Fruit fly (Drosophila melanogaster) whole organism, embryonic: ENCODE measurements around the gene CG33181.

Source experiments
- CG10366 ChIP-seq: fragments of 200-800 bp; sonication (Bioruptor generic); IDR thresholded peaks from 2 replicates; pipeline ENCODE4 v1.3.6; 2022; ENCODE audit warnings: missing biosample characterization, missing genetic modification characterization
- CG10431 ChIP-seq: fragments of 200-800 bp; sonication (Bioruptor generic); optimal IDR thresholded peaks from 3 replicates; lab custom pipeline; 2018; ENCODE audit warnings: missing biosample characterization, mild to moderate bottlenecking, missing genetic modification characterization
- CG12104 ChIP-seq: fragments of 200-800 bp; sonication (Bioruptor generic); optimal IDR thresholded peaks from 3 replicates; lab custom pipeline; 2016; ENCODE audit warnings: missing biosample characterization, missing genetic modification characterization
- CG1233 ChIP-seq: fragments of 200-800 bp; sonication (Bioruptor generic); optimal IDR thresholded peaks from 4 replicates; lab custom pipeline; 2018; ENCODE audit warnings: missing biosample characterization, mild to moderate bottlenecking, missing genetic modification characterization
- CG13287 ChIP-seq: fragments of 200-800 bp; sonication (Bioruptor generic); IDR thresholded peaks from 2 replicates; pipeline ENCODE4 v1.3.6; 2022; ENCODE audit warnings: missing biosample characterization, missing genetic modification characterization; ENCODE audit not compliant: partially characterized antibody
- CG13894 ChIP-seq: fragments of 200-800 bp; sonication (Bioruptor generic); optimal IDR thresholded peaks from 3 replicates; lab custom pipeline; 2018; ENCODE audit warnings: missing biosample characterization, mild to moderate bottlenecking, missing genetic modification characterization, moderate library complexity
- CG15479 ChIP-seq: fragments of 200-800 bp; sonication (Bioruptor generic); optimal IDR thresholded peaks from 3 replicates; lab custom pipeline; 2019; ENCODE audit warnings: missing biosample characterization, mild to moderate bottlenecking, missing genetic modification characterization, moderate library complexity
- CG17186 ChIP-seq: fragments of 200-800 bp; sonication (Bioruptor generic); optimal IDR thresholded peaks from 3 replicates; lab custom pipeline; 2017; ENCODE audit warnings: missing biosample characterization, missing genetic modification reagents, missing genetic modification characterization
- CG2116 ChIP-seq: fragments of 200-800 bp; sonication (Bioruptor generic); optimal IDR thresholded peaks from 3 replicates; lab custom pipeline; 2018; ENCODE audit warnings: missing biosample characterization, mild to moderate bottlenecking, missing genetic modification characterization
- CG2129 ChIP-seq: fragments of 200-800 bp; sonication (Bioruptor generic); IDR thresholded peaks from 2 replicates; pipeline ENCODE4 v1.3.6; 2022; ENCODE audit warnings: missing biosample characterization, missing genetic modification characterization; ENCODE audit not compliant: partially characterized antibody
- CG2712 ChIP-seq: fragments of 200-800 bp; optimal IDR thresholded peaks from 3 replicates; lab custom pipeline; 2019; ENCODE audit warnings: missing biosample characterization, mild to moderate bottlenecking, missing genetic modification characterization, moderate library complexity
- CG33213 ChIP-seq: fragments of 200-800 bp; sonication (Bioruptor generic); optimal IDR thresholded peaks from 3 replicates; lab custom pipeline; 2016; ENCODE audit warnings: missing biosample characterization, missing genetic modification characterization
- CG34422 ChIP-seq: fragments of 200-800 bp; sonication (Bioruptor generic); IDR thresholded peaks from 3 replicates; pipeline ENCODE4 v1.3.6; 2022; ENCODE audit warnings: missing biosample characterization, missing genetic modification characterization
- CG5180 ChIP-seq: fragments of 200-800 bp; sonication (Bioruptor generic); optimal IDR thresholded peaks from 3 replicates; lab custom pipeline; 2017; ENCODE audit warnings: missing biosample characterization, missing genetic modification characterization, mild to moderate bottlenecking, moderate library complexity, missing genetic modification reagents
- CG5953 ChIP-seq: fragments of 200-800 bp; sonication (Bioruptor generic); IDR thresholded peaks from 2 replicates; pipeline ENCODE4 v1.3.6; 2022; ENCODE audit warnings: missing biosample characterization, missing genetic modification characterization
- CG6254 ChIP-seq: fragments of 200-800 bp; sonication (Bioruptor generic); optimal IDR thresholded peaks from 3 replicates; lab custom pipeline; 2017; ENCODE audit warnings: mild to moderate bottlenecking, missing biosample characterization, missing genetic modification reagents, missing genetic modification characterization
- CG9797 ChIP-seq: fragments of 200-800 bp; sonication (Bioruptor generic); optimal IDR thresholded peaks from 3 replicates; lab custom pipeline; 2018; ENCODE audit warnings: missing biosample characterization, mild to moderate bottlenecking, missing genetic modification characterization
- CHES-1-like ChIP-seq: fragments of 200-800 bp; sonication (Bioruptor generic); optimal IDR thresholded peaks from 2 replicates; lab custom pipeline; 2016; ENCODE audit warnings: missing biosample characterization, missing genetic modification characterization
- D19A ChIP-seq: fragments of 200-800 bp; optimal IDR thresholded peaks from 3 replicates; lab custom pipeline; 2019; ENCODE audit warnings: missing biosample characterization, mild to moderate bottlenecking, missing genetic modification characterization, moderate library complexity
- H15 ChIP-seq: fragments of 200-800 bp; sonication (Bioruptor generic); IDR thresholded peaks from 3 replicates; pipeline ENCODE4 v1.3.6; 2022; ENCODE audit warnings: missing biosample characterization, missing genetic modification characterization
- HLH3B ChIP-seq: fragments of 200-800 bp; sonication (Bioruptor generic); IDR thresholded peaks from 2 replicates; pipeline ENCODE4 v1.3.6; 2022; ENCODE audit warnings: missing biosample characterization, missing genetic modification characterization
- HLHmδ ChIP-seq: fragments of 200-800 bp; sonication (Bioruptor generic); optimal IDR thresholded peaks from 2 replicates; lab custom pipeline; 2018; ENCODE audit warnings: missing biosample characterization, mild to moderate bottlenecking, missing genetic modification characterization, moderate library complexity
- Hmr ChIP-seq: fragments of 200-800 bp; sonication (Bioruptor generic); optimal IDR thresholded peaks from 3 replicates; lab custom pipeline; 2017; ENCODE audit warnings: mild to moderate bottlenecking, missing biosample characterization, missing genetic modification reagents, missing genetic modification characterization
- Hmx ChIP-seq: fragments of 200-800 bp; sonication (Bioruptor generic); optimal IDR thresholded peaks from 2 replicates; lab custom pipeline; 2016; ENCODE audit warnings: missing biosample characterization, missing genetic modification characterization
- Med ChIP-seq: fragments of 200-800 bp; sonication (Bioruptor generic); peaks from one replicate; lab custom pipeline; 2016; ENCODE audit warnings: missing biosample characterization, missing genetic modification characterization, mild to moderate bottlenecking, inconsistent platforms, moderate library complexity
- NFAT ChIP-seq: fragments of 200-800 bp; sonication (Bioruptor generic); IDR thresholded peaks from 2 replicates; pipeline ENCODE4 v1.3.6; 2022; ENCODE audit warnings: missing biosample characterization, missing genetic modification characterization
- Neu2 ChIP-seq: fragments of 200-800 bp; sonication (Bioruptor generic); optimal IDR thresholded peaks from 3 replicates; lab custom pipeline; 2016; ENCODE audit warnings: missing biosample characterization, missing genetic modification characterization, borderline replicate concordance
- Nf-YC ChIP-seq: fragments of 200-800 bp; optimal IDR thresholded peaks from 3 replicates; lab custom pipeline; 2019; ENCODE audit warnings: missing biosample characterization, mild to moderate bottlenecking, missing genetic modification characterization, moderate library complexity
- Six4 ChIP-seq: fragments of 200-800 bp; sonication (Bioruptor generic); optimal IDR thresholded peaks from 2 replicates; lab custom pipeline; 2016; ENCODE audit warnings: missing biosample characterization, missing genetic modification characterization
- Sry-β ChIP-seq: fragments of 200-800 bp; sonication (Bioruptor generic); optimal IDR thresholded peaks from 2 replicates; lab custom pipeline; 2018; ENCODE audit warnings: missing biosample characterization, mild to moderate bottlenecking, missing genetic modification characterization, moderate library complexity
- ac ChIP-seq: fragments of 200-800 bp; sonication (Bioruptor generic); optimal IDR thresholded peaks from 3 replicates; lab custom pipeline; 2017; ENCODE audit warnings: missing biosample characterization, mild to moderate bottlenecking, missing genetic modification characterization
- az2 ChIP-seq: fragments of 200-800 bp; sonication (Bioruptor generic); optimal IDR thresholded peaks from 3 replicates; lab custom pipeline; 2016; ENCODE audit warnings: missing biosample characterization, missing genetic modification characterization
- chn ChIP-seq: fragments of 200-800 bp; sonication (Bioruptor generic); optimal IDR thresholded peaks from 2 replicates; lab custom pipeline; 2016; ENCODE audit warnings: missing biosample characterization, missing genetic modification characterization
- dm ChIP-seq: fragments of 200-800 bp; sonication (Bioruptor generic); optimal IDR thresholded peaks from 3 replicates; lab custom pipeline; 2016; ENCODE audit warnings: missing biosample characterization, missing genetic modification characterization
- h ChIP-seq: fragments of >200 bp; optimal IDR thresholded peaks from 2 replicates; lab custom pipeline; 2017
- ind ChIP-seq: fragments of 200-800 bp; sonication (Bioruptor generic); optimal IDR thresholded peaks from 3 replicates; lab custom pipeline; 2016; ENCODE audit warnings: missing biosample characterization, missing genetic modification characterization
- lmd ChIP-seq: fragments of 200-800 bp; sonication (Bioruptor generic); IDR thresholded peaks from 2 replicates; pipeline ENCODE4 v1.3.6; 2022; ENCODE audit warnings: missing biosample characterization, missing genetic modification characterization
- pan ChIP-seq, 4 experiments: fragments of >200 bp in 3 of 4; fragments of 200-800 bp in 1 of 4; sonication (Bioruptor generic) in 1 of 4; optimal IDR thresholded peaks in 3 of 4; IDR thresholded peaks in 1 of 4; 2 replicates each; pipeline versions ENCODE4 v1.3.6 to Lab custom; 2017 to 2022; ENCODE audit warnings: missing biosample characterization in 2 of 4, missing genetic modification characterization in 2 of 4, mixed read lengths in 1 of 4
- pita ChIP-seq: fragments of 200-800 bp; sonication (Bioruptor generic); optimal IDR thresholded peaks from 2 replicates; lab custom pipeline; 2017; ENCODE audit warnings: missing biosample characterization, mild to moderate bottlenecking, missing genetic modification characterization
- run ChIP-seq: fragments of 200-800 bp; sonication (Bioruptor generic); optimal IDR thresholded peaks from 3 replicates; lab custom pipeline; 2018; ENCODE audit warnings: missing biosample characterization, mild to moderate bottlenecking, missing genetic modification characterization
- salm ChIP-seq: fragments of 200-800 bp; sonication (Bioruptor generic); optimal IDR thresholded peaks from 2 replicates; lab custom pipeline; 2018; ENCODE audit warnings: missing biosample characterization, mild to moderate bottlenecking, missing genetic modification characterization
- sc ChIP-seq, 3 experiments: fragments of >200 bp in 2 of 3; fragments of 200-800 bp in 1 of 3; sonication (Bioruptor generic) in 1 of 3; optimal IDR thresholded peaks; 2 replicates in 2 of 3; 3 replicates in 1 of 3; lab custom pipeline; 2017; ENCODE audit warnings: mild to moderate bottlenecking in 1 of 3, missing biosample characterization in 1 of 3, missing genetic modification characterization in 1 of 3, missing genetic modification reagents in 1 of 3
- sim ChIP-seq: fragments of 200-800 bp; sonication (Bioruptor generic); IDR thresholded peaks from 2 replicates; pipeline ENCODE4 v1.3.6; 2022; ENCODE audit warnings: missing biosample characterization, missing genetic modification characterization
- sima ChIP-seq: fragments of 200-800 bp; sonication (Bioruptor generic); optimal IDR thresholded peaks from 2 replicates; lab custom pipeline; 2016; ENCODE audit warnings: missing biosample characterization, missing genetic modification characterization
- sug ChIP-seq: fragments of 200-800 bp; optimal IDR thresholded peaks from 2 replicates; lab custom pipeline; 2019; ENCODE audit warnings: missing biosample characterization, mild to moderate bottlenecking, missing genetic modification characterization, moderate library complexity
- tgo ChIP-seq: fragments of 200-800 bp; sonication (Bioruptor generic); IDR thresholded peaks from 3 replicates; pipeline ENCODE4 v1.3.6; 2022; ENCODE audit warnings: missing biosample characterization, missing genetic modification characterization
- tll ChIP-seq, 2 experiments: fragments of 200-800 bp in 1 of 2; fragments of >200 bp in 1 of 2; sonication (Bioruptor generic) in 1 of 2; optimal IDR thresholded peaks; 2 replicates each; lab custom pipeline; 2017 to 2019; ENCODE audit warnings: missing biosample characterization in 2 of 2, missing genetic modification characterization in 2 of 2, mild to moderate bottlenecking in 1 of 2, moderate library complexity in 1 of 2
- ttk ChIP-seq: fragments of 200-800 bp; sonication (Bioruptor generic); IDR thresholded peaks from 2 replicates; pipeline ENCODE4 v2.1.2; 2022; ENCODE audit warnings: missing biosample characterization, missing genetic modification characterization
- wdn ChIP-seq: fragments of 200-800 bp; sonication (Bioruptor generic); IDR thresholded peaks from 2 replicates; pipeline ENCODE4 v1.3.6; 2022; ENCODE audit warnings: missing biosample characterization, missing genetic modification characterization

Gene CG33181

dm6 chrX:8455019-8455555, 34.1 kb upstream of the CG33181 start, which contains the start of gene org-1 (continued):
- TF ChIP-seq CG5953 (GFP tag; lab: Robert Waterston, UW) (peak; percentile 93), dm (GFP tag; lab: Kevin White, UChicago) (peak; percentile 76), CG9797 (GFP tag; lab: Kevin White, UChicago) (peak; percentile 16), HLHmδ (GFP tag; lab: Kevin White, UChicago) (peak; percentile 7), CG13287 (GFP tag; lab: Robert Waterston, UW) (no peak), Neu2 (GFP tag; lab: Kevin White, UChicago) (no peak), CG33213 (GFP tag; lab: Kevin White, UChicago) (peak; percentile 64), CG15479 (GFP tag; lab: Kevin White, UChicago) (no peak), NFAT (peak; percentile 91), az2 (GFP tag; lab: Kevin White, UChicago) (peak; percentile 95), CHES-1-like (GFP tag; lab: Kevin White, UChicago) (peak; percentile 65), CG17186 (GFP tag; lab: Kevin White, UChicago) (peak; percentile 86), run (peak; percentile 83), CG5180 (peak; percentile 81), HLH3B (GFP tag; lab: Robert Waterston, UW) (peak; percentile 98), tll (GFP tag; optimal IDR thresholded peaks at IDR 0.05; lab: Kevin White, UChicago) (no peak), sim (GFP tag; lab: Robert Waterston, UW) (peak; percentile 97), CG10366 (GFP tag; lab: Robert Waterston, UW) (peak; percentile 98), ttk (peak; percentile 98), pan (optimal IDR thresholded peaks at IDR 0.05; lab: Kevin White, UChicago) (no peak), pan (GFP tag; optimal IDR thresholded peaks at IDR 0.05 in 1 of 2, IDR thresholded peaks at IDR 0.05 in 1 of 2) (peak in 1 of 2 experiments; percentile 97), CG2129 (GFP tag; lab: Robert Waterston, UW) (no peak), salm (tag; lab: Kevin White, UChicago) (peak; percentile 94), h (lab: Kevin White, UChicago) (no peak), wdn (GFP tag; lab: Robert Waterston, UW) (peak; percentile 90), ind (GFP tag; lab: Kevin White, UChicago) (peak; percentile 94), ac (GFP tag; lab: Kevin White, UChicago) (peak; percentile 93), Hmx (peak; percentile 51), Six4 (GFP tag; lab: Kevin White, UChicago) (peak; percentile 93), Med (GFP tag; lab: Kevin White, UChicago) (peak; percentile 95), CG6254 (GFP tag; lab: Kevin White, UChicago) (peak; percentile 92), D19A (tag; lab: Kevin White, UChicago) (peak; percentile 92), CG2116 (peak; percentile 52), Hmr (GFP tag; lab: Kevin White, UChicago) (peak; percentile 84), CG12104 (peak; percentile 82), CG10431 (GFP tag; lab: Kevin White, UChicago) (peak; percentile 88), CG1233 (peak; percentile 93), sima (peak; percentile 10), CG13894 (peak; percentile 68), CG34422 (GFP tag; lab: Robert Waterston, UW) (peak; percentile 99), chn (GFP tag; lab: Kevin White, UChicago) (peak; percentile 89), sc (optimal IDR thresholded peaks at IDR 0.05; lab: Kevin White, UChicago) (no peak), sc (GFP tag; optimal IDR thresholded peaks at IDR 0.05; lab: Kevin White, UChicago) (peak; percentile 93), Sry-β (GFP tag; lab: Kevin White, UChicago) (peak; percentile 70), Nf-YC (peak; percentile 96), H15 (peak; percentile 97), sug (peak; percentile 87), lmd (GFP tag; lab: Robert Waterston, UW) (peak; percentile 98), CG2712 (tag; lab: Kevin White, UChicago) (peak; percentile 97), tgo (peak; percentile 98), pita (GFP tag; lab: Kevin White, UChicago) (no peak)
